Fruit fly (Drosophila melanogaster): Measurements from ENCODE around the gene Adgf-C.
A peak's percentile ranks its signal among the peaks of the same experiment; 100 is the strongest.

The Adgf-C gene

dm6 chr3R:13735304-13735898 is 28.8 kb downstream of the Adgf-C start:
- TF ChIP-seq ey (GFP tag; optimal IDR thresholded peaks at IDR 0.05): no peak
- no peak for TF ChIP-seq rgr (GFP tag; optimal IDR thresholded peaks at IDR 0.05)
- TF ChIP-seq HLH106 (tag; optimal IDR thresholded peaks at IDR 0.05): no peak
- TF ChIP-seq br (GFP tag; optimal IDR thresholded peaks at IDR 0.05): no peak
- TF ChIP-seq CrebA (GFP tag; optimal IDR thresholded peaks at IDR 0.05; ENCODE audit: borderline replicate concordance): no peak
- no peak for TF ChIP-seq foxo (GFP tag; optimal IDR thresholded peaks at IDR 0.05)
- TF ChIP-seq Rel (GFP tag; optimal IDR thresholded peaks at IDR 0.05): no peak
- no peak for TF ChIP-seq Rel (tag; optimal IDR thresholded peaks at IDR 0.05)
- no peak for TF ChIP-seq Jra (GFP tag; optimal IDR thresholded peaks at IDR 0.05)
- TF ChIP-seq Hr83 (GFP tag; optimal IDR thresholded peaks at IDR 0.05; ENCODE audit: poor library complexity, severe bottlenecking): no peak
- no peak for TF ChIP-seq dl (GFP tag; optimal IDR thresholded peaks at IDR 0.05; ENCODE audit: insufficient read depth in 1 of 2, partially characterized antibody in 2 of 2)
- no peak for TF ChIP-seq jim (GFP tag; optimal IDR thresholded peaks at IDR 0.05)
- TF ChIP-seq dsf (GFP tag; optimal IDR thresholded peaks at IDR 0.05; ENCODE audit: borderline replicate concordance): no peak

DNA sequence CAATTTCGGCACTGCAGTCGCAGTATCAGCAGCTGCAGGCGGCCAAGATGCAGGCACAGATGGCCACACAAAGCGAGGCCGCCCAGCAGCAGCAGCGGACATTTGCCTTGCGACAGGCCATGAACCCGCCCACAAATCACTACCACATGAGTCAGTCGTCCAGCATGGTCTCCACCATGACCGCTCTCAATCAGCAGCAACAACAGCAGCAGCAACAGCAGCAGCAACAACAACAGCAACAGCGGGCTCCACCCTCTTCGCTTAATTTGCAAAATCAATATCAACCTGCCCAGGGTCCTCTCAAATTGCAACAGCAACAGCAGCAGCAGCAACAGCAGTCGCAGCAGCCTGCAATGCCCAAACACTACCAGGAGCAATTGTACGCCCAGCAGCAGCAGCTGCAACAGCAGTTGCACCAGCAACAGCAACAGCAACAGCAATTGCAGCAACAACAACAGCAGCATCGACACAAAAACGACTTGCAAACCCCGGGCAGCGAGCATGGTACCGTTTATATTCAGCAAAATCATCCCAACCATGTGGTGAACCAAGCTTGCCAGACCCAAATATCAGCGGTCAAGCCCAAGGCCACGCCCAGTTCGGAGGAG is 39.6 kb downstream of the Adgf-C start:
- no peak for TF ChIP-seq Sp1 (GFP tag; optimal IDR thresholded peaks at IDR 0.05)
- TF ChIP-seq Dfd (GFP tag; optimal IDR thresholded peaks at IDR 0.05): peak; percentile 93
- no peak for TF ChIP-seq sv (GFP tag; optimal IDR thresholded peaks at IDR 0.05)
